Worm (Caenorhabditis elegans): ENCODE data around the gene dpf-4.

ce11 chrIII:5828065-5828464, 31.0 kb upstream of the dpf-4 start:
- TF ChIP-seq skn-1 (tag; optimal IDR thresholded peaks at IDR 0.05) (no peak), nhr-28 (tag; optimal IDR thresholded peaks at IDR 0.05) (no peak)

All from whole organism, L4 larva.